Worm (Caenorhabditis elegans): ENCODE measurements around the gene M79.2.

M79.2 gene

DNA sequence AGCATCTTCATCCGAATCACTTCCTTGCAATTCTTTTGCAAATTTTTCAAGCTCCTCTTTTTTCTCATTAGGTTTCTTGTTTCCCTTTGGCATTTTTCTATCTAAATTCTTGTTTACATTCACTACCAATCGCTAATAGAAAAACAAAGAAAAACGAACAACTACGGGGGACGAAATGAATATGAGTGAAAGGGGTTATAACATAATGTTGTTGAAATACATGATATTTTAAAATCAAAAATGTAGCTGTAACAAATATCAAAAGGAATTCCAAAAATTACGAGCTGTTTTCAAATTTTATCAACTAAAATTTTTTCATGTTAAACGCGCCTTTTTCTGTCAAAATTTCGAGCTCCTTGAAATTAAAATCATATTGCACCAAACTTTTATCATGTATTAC, 48.4 kb upstream of the M79.2 start, which contains the start of gene F13E6.1:
TSS of gene F13E6.1 (minus strand) at position 101 of the 400 bp plus-strand sequence.
- no peak for TF ChIP-seq lim-6 (tag; optimal IDR thresholded peaks at IDR 0.05)
- no peak for TF ChIP-seq ref-2 (tag; optimal IDR thresholded peaks at IDR 0.05)
- TF ChIP-seq ztf-16 (tag; optimal IDR thresholded peaks at IDR 0.05) = no peak
- no peak for TF ChIP-seq sox-4 (tag; optimal IDR thresholded peaks at IDR 0.05)
- no peak for TF ChIP-seq unc-55 (GFP tag; optimal IDR thresholded peaks at IDR 0.05)
- TF ChIP-seq syd-9 (tag; optimal IDR thresholded peaks at IDR 0.05) = no peak
- TF ChIP-seq nfya-1 (tag; optimal IDR thresholded peaks at IDR 0.05) = no peak
- no peak for TF ChIP-seq sdc-2 (tag; optimal IDR thresholded peaks at IDR 0.05)
- no peak for TF ChIP-seq pag-3 (tag; optimal IDR thresholded peaks at IDR 0.05; ENCODE audit: borderline replicate concordance)
- TF ChIP-seq madf-2 (tag; optimal IDR thresholded peaks at IDR 0.05) = no peak
- no peak for TF ChIP-seq ceh-9 (tag; optimal IDR thresholded peaks at IDR 0.05)
- TF ChIP-seq unc-42 (tag; optimal IDR thresholded peaks at IDR 0.05) = no peak
- TF ChIP-seq odd-2 (tag; optimal IDR thresholded peaks at IDR 0.05) = no peak
- no peak for TF ChIP-seq fax-1 (tag; optimal IDR thresholded peaks at IDR 0.05)
- TF ChIP-seq ceh-24 (tag; optimal IDR thresholded peaks at IDR 0.05) = no peak
- no peak for TF ChIP-seq che-1 (tag; optimal IDR thresholded peaks at IDR 0.05)

DNA sequence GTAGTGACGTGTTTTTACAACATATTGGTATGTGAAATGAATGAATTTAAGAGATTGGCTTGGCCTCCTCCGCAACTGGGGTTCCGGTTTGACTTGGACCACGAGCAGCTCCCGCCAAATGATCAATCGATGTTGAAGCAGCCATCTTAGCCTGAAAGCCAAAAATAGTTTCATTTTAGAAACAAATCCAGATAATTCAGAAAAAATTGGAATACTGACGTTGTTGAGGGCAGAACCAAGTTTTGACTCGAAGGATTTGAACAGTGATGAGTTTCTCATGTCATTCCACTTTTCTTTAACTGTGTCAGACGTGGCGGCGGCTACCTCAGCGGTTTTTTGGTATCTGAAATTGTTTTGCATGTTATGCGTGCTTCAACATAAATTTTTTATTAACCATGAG, 47.3 kb upstream of the M79.2 start:
- TF ChIP-seq pha-2 (tag; optimal IDR thresholded peaks at IDR 0.05) (no peak), ref-2 (tag; optimal IDR thresholded peaks at IDR 0.05) (no peak), lim-6 (tag; optimal IDR thresholded peaks at IDR 0.05) (no peak), pha-4 (tag; optimal IDR thresholded peaks at IDR 0.05) (no peak), ahr-1 (tag; optimal IDR thresholded peaks at IDR 0.05) (no peak), madf-2 (tag; optimal IDR thresholded peaks at IDR 0.05) (no peak), ceh-2 (tag; optimal IDR thresholded peaks at IDR 0.05) (no peak), K02D7.2 (tag; optimal IDR thresholded peaks at IDR 0.05) (no peak), ceh-30 (tag; optimal IDR thresholded peaks at IDR 0.05) (no peak), pqm-1 (tag; optimal IDR thresholded peaks at IDR 0.05) (no peak), fax-1 (tag; optimal IDR thresholded peaks at IDR 0.05) (no peak), npax-4 (tag; optimal IDR thresholded peaks at IDR 0.05) (no peak), C38D4.7 (GFP tag; optimal IDR thresholded peaks at IDR 0.05) (no peak), pax-1 (tag; optimal IDR thresholded peaks at IDR 0.05) (no peak), nfya-1 (tag; optimal IDR thresholded peaks at IDR 0.05) (no peak), ceh-34 (tag; optimal IDR thresholded peaks at IDR 0.05) (no peak), ceh-18 (tag; optimal IDR thresholded peaks at IDR 0.05) (no peak), pat-9 (tag; optimal IDR thresholded peaks at IDR 0.05) (no peak)

DNA sequence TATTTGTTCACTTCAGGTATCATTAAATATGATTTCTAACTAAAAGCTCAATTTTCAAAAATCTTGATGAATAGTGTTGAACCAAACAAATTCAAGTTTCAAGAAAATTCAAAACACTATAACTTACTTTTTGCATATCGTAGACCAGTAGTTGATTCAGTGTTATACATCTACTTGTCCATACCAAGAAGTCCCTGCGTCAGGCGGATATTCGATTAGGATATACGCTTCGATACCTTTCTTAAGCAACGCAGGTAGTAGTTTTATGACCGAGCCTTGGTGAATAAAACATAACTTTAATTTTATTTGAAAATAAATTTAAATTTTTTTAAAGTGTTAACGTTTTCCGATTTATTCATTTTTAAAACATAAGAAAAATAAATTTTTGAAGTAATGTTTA, 46.8 kb upstream of the M79.2 start:
- no peak for TF ChIP-seq F13H6.1 (tag; optimal IDR thresholded peaks at IDR 0.05)
- no peak for TF ChIP-seq mec-3 (tag; optimal IDR thresholded peaks at IDR 0.05; ENCODE audit: borderline replicate concordance)
- no peak for TF ChIP-seq ceh-45 (GFP tag; IDR thresholded peaks at IDR 0.05)
- no peak for TF ChIP-seq ama-1 (optimal IDR thresholded peaks at IDR 0.05)
- TF ChIP-seq pat-9 (tag; optimal IDR thresholded peaks at IDR 0.05) = no peak
- TF ChIP-seq elt-2 (tag; optimal IDR thresholded peaks at IDR 0.05) = no peak
- TF ChIP-seq pros-1 (tag; optimal IDR thresholded peaks at IDR 0.05) = no peak
- no peak for TF ChIP-seq ceh-34 (tag; optimal IDR thresholded peaks at IDR 0.05)
- TF ChIP-seq hlh-15 (tag; optimal IDR thresholded peaks at IDR 0.05) = no peak
- no peak for TF ChIP-seq pax-1 (tag; optimal IDR thresholded peaks at IDR 0.05)
- TF ChIP-seq Y22D7AL.16 (tag; optimal IDR thresholded peaks at IDR 0.05) = no peak
- no peak for TF ChIP-seq sdc-2 (tag; optimal IDR thresholded peaks at IDR 0.05)
- TF ChIP-seq npax-4 (tag; optimal IDR thresholded peaks at IDR 0.05) = no peak
- TF ChIP-seq K09A11.1 (tag; optimal IDR thresholded peaks at IDR 0.05; ENCODE audit: insufficient read depth) = no peak
- no peak for TF ChIP-seq ceh-2 (tag; optimal IDR thresholded peaks at IDR 0.05)
- TF ChIP-seq ceh-6 (GFP tag; optimal IDR thresholded peaks at IDR 0.05) = no peak
- TF ChIP-seq elt-4 (tag; optimal IDR thresholded peaks at IDR 0.05) = no peak

Data from whole organism, late embryonic.